Fruit fly (Drosophila melanogaster) whole organism, embryonic: Measurements from ENCODE around the gene CG6345.

Experiments used
- B-H2 ChIP-seq: fragments of 200-800 bp; sonication (Bioruptor generic); optimal IDR thresholded peaks from 2 replicates; lab custom pipeline; 2018; ENCODE audit warnings: missing biosample characterization, mild to moderate bottlenecking, missing genetic modification characterization
- BEAF-32 ChIP-seq: fragments of 200-800 bp; sonication (Bioruptor generic); optimal IDR thresholded peaks from 3 replicates; lab custom pipeline; 2017; ENCODE audit warnings: missing biosample characterization, missing genetic modification characterization, mild to moderate bottlenecking, moderate library complexity, missing genetic modification reagents
- CG11093 ChIP-seq: fragments of 200-800 bp; sonication (Bioruptor generic); IDR thresholded peaks from 3 replicates; pipeline ENCODE4 v1.3.6; 2022; ENCODE audit warnings: missing biosample characterization, missing genetic modification characterization
- CG13775 ChIP-seq: fragments of 200-800 bp; sonication (Bioruptor generic); optimal IDR thresholded peaks from 3 replicates; lab custom pipeline; 2017; ENCODE audit warnings: missing biosample characterization, mild to moderate bottlenecking, missing genetic modification characterization
- CG13894 ChIP-seq: fragments of 200-800 bp; sonication (Bioruptor generic); optimal IDR thresholded peaks from 3 replicates; lab custom pipeline; 2018; ENCODE audit warnings: missing biosample characterization, mild to moderate bottlenecking, missing genetic modification characterization, moderate library complexity
- CG1603 ChIP-seq: fragments of 200-800 bp; sonication (Bioruptor generic); optimal IDR thresholded peaks from 2 replicates; lab custom pipeline; 2019; ENCODE audit warnings: missing biosample characterization, mild to moderate bottlenecking, missing genetic modification characterization, moderate library complexity
- CG17568 ChIP-seq: fragments of 200-800 bp; sonication (Bioruptor generic); optimal IDR thresholded peaks from 2 replicates; lab custom pipeline; 2018; ENCODE audit warnings: missing biosample characterization, mild to moderate bottlenecking, missing genetic modification characterization, moderate library complexity
- CG2116 ChIP-seq: fragments of 200-800 bp; sonication (Bioruptor generic); optimal IDR thresholded peaks from 3 replicates; lab custom pipeline; 2018; ENCODE audit warnings: missing biosample characterization, mild to moderate bottlenecking, missing genetic modification characterization
- CG31224 ChIP-seq: fragments of 200-800 bp; sonication (Bioruptor generic); IDR thresholded peaks from 2 replicates; pipeline ENCODE4 v1.3.6; 2022; ENCODE audit warnings: missing biosample characterization, missing genetic modification characterization
- CG31388 ChIP-seq: fragments of 200-800 bp; sonication (Bioruptor generic); optimal IDR thresholded peaks from 2 replicates; lab custom pipeline; 2016; ENCODE audit warnings: missing biosample characterization, missing genetic modification characterization
- CG33557 ChIP-seq: fragments of 200-800 bp; sonication (Bioruptor generic); optimal IDR thresholded peaks from 2 replicates; lab custom pipeline; 2019; ENCODE audit warnings: missing biosample characterization, mild to moderate bottlenecking, missing genetic modification characterization, moderate library complexity
- CG4707 ChIP-seq: fragments of 200-800 bp; sonication (Bioruptor generic); optimal IDR thresholded peaks from 2 replicates; lab custom pipeline; 2018; ENCODE audit warnings: missing biosample characterization, mild to moderate bottlenecking, missing genetic modification characterization, moderate library complexity
- CG4820 ChIP-seq: fragments of 200-800 bp; sonication (Bioruptor generic); optimal IDR thresholded peaks from 3 replicates; lab custom pipeline; 2016; ENCODE audit warnings: missing biosample characterization, missing genetic modification characterization
- CG5180 ChIP-seq: fragments of 200-800 bp; sonication (Bioruptor generic); optimal IDR thresholded peaks from 3 replicates; lab custom pipeline; 2017; ENCODE audit warnings: missing biosample characterization, missing genetic modification characterization, mild to moderate bottlenecking, moderate library complexity, missing genetic modification reagents
- CG5245 ChIP-seq: fragments of 200-800 bp; sonication (Bioruptor generic); optimal IDR thresholded peaks from 3 replicates; lab custom pipeline; 2016; ENCODE audit warnings: missing biosample characterization, missing genetic modification characterization
- D19A ChIP-seq: fragments of 200-800 bp; optimal IDR thresholded peaks from 3 replicates; lab custom pipeline; 2019; ENCODE audit warnings: missing biosample characterization, mild to moderate bottlenecking, missing genetic modification characterization, moderate library complexity
- Dek ChIP-seq: fragments of 200-800 bp; sonication (Bioruptor generic); optimal IDR thresholded peaks from 3 replicates; lab custom pipeline; 2019; ENCODE audit warnings: missing biosample characterization, mild to moderate bottlenecking, missing genetic modification characterization, moderate library complexity
- E2f1 ChIP-seq: fragments of 200-800 bp; sonication (Bioruptor generic); IDR thresholded peaks from 2 replicates; pipeline ENCODE4 v1.3.6; 2022; ENCODE audit warnings: missing biosample characterization, missing genetic modification characterization
- Ets65A ChIP-seq: fragments of 200-800 bp; sonication (Bioruptor generic); peaks from one replicate; lab custom pipeline; 2016; ENCODE audit warnings: missing biosample characterization, missing genetic modification characterization
- HHEX ChIP-seq: fragments of 200-800 bp; sonication (Bioruptor generic); optimal IDR thresholded peaks from 3 replicates; lab custom pipeline; 2017; ENCODE audit warnings: missing biosample characterization, mild to moderate bottlenecking, missing genetic modification characterization, missing genetic modification reagents
- Hr3 ChIP-seq: fragments of 200-800 bp; sonication (Bioruptor generic); optimal IDR thresholded peaks from 3 replicates; lab custom pipeline; 2016; ENCODE audit warnings: missing biosample characterization, missing genetic modification characterization
- Mrtf ChIP-seq: fragments of 200-800 bp; sonication (Bioruptor generic); IDR thresholded peaks from 3 replicates; pipeline ENCODE4 v1.3.6; 2022; ENCODE audit warnings: missing biosample characterization, missing genetic modification characterization
- Nf-YB ChIP-seq: fragments of 200-800 bp; sonication (Bioruptor generic); optimal IDR thresholded peaks from 3 replicates; lab custom pipeline; 2019; ENCODE audit warnings: missing biosample characterization, mild to moderate bottlenecking, missing genetic modification characterization, moderate library complexity
- NfI ChIP-seq: fragments of 200-800 bp; sonication (Bioruptor generic); optimal IDR thresholded peaks from 3 replicates; lab custom pipeline; 2018; ENCODE audit warnings: missing biosample characterization, mild to moderate bottlenecking, missing genetic modification characterization, moderate library complexity
- Spps ChIP-seq: fragments of 200-800 bp; sonication (Bioruptor generic); optimal IDR thresholded peaks from 2 replicates; lab custom pipeline; 2018; ENCODE audit warnings: missing biosample characterization, mild to moderate bottlenecking, missing genetic modification characterization
- Sry-β ChIP-seq: fragments of 200-800 bp; sonication (Bioruptor generic); optimal IDR thresholded peaks from 2 replicates; lab custom pipeline; 2018; ENCODE audit warnings: missing biosample characterization, mild to moderate bottlenecking, missing genetic modification characterization, moderate library complexity
- Stat92E ChIP-seq, 3 experiments: fragments of >200 bp in 2 of 3; fragments of 200-800 bp in 1 of 3; sonication (Bioruptor generic) in 1 of 3; optimal IDR thresholded peaks; 2 replicates each; lab custom pipeline; 2017 to 2019; ENCODE audit warnings: missing biosample characterization in 3 of 3, missing genetic modification characterization in 3 of 3, mild to moderate bottlenecking in 1 of 3, moderate library complexity in 1 of 3
- al ChIP-seq: fragments of 200-800 bp; sonication (Bioruptor generic); IDR thresholded peaks from 2 replicates; pipeline ENCODE4 v1.3.6; 2022; ENCODE audit warnings: missing biosample characterization, missing genetic modification characterization
- amos ChIP-seq: fragments of 200-800 bp; sonication (Bioruptor generic); IDR thresholded peaks from 2 replicates; pipeline ENCODE4 v1.3.6; 2022; ENCODE audit warnings: missing biosample characterization, missing genetic modification characterization; ENCODE audit not compliant: partially characterized antibody
- btn ChIP-seq: fragments of 200-800 bp; sonication (Bioruptor generic); optimal IDR thresholded peaks from 2 replicates; lab custom pipeline; 2016; ENCODE audit warnings: missing biosample characterization, missing genetic modification characterization
- cg ChIP-seq: fragments of 200-800 bp; sonication (Bioruptor generic); optimal IDR thresholded peaks from 3 replicates; lab custom pipeline; 2019; ENCODE audit warnings: missing biosample characterization, mild to moderate bottlenecking, missing genetic modification characterization, moderate library complexity
- chif ChIP-seq, 2 experiments: fragments of 200-800 bp; sonication (Bioruptor generic); optimal IDR thresholded peaks; 3 replicates each; lab custom pipeline; 2016; ENCODE audit warnings: missing biosample characterization in 2 of 2, missing genetic modification characterization in 2 of 2
- chinmo ChIP-seq: fragments of 200-800 bp; sonication (Bioruptor generic); IDR thresholded peaks from 4 replicates; pipeline ENCODE4 v1.3.6; 2022; ENCODE audit warnings: missing biosample characterization, missing genetic modification characterization; ENCODE audit not compliant: partially characterized antibody
- chm ChIP-seq: fragments of 200-800 bp; sonication (Bioruptor generic); IDR thresholded peaks from 2 replicates; pipeline ENCODE4 v1.3.6; 2022; ENCODE audit warnings: missing biosample characterization, missing genetic modification characterization
- eve ChIP-seq, 2 experiments: fragments of >200 bp; optimal IDR thresholded peaks; 2 replicates each; lab custom pipeline; 2017; ENCODE audit warnings: missing biosample characterization in 2 of 2, missing genetic modification characterization in 2 of 2
- fd3F ChIP-seq: fragments of 200-800 bp; sonication (Bioruptor generic); optimal IDR thresholded peaks from 2 replicates; lab custom pipeline; 2018; ENCODE audit warnings: missing biosample characterization, mild to moderate bottlenecking, missing genetic modification characterization, moderate library complexity
- hth ChIP-seq: fragments of >200 bp; optimal IDR thresholded peaks from 2 replicates; lab custom pipeline; 2017; ENCODE audit warnings: inconsistent platforms
- insv ChIP-seq, 2 experiments: fragments of 200-800 bp; sonication (Bioruptor generic); optimal IDR thresholded peaks; 3 replicates each; lab custom pipeline; 2016 to 2018; ENCODE audit warnings: missing biosample characterization in 2 of 2, missing genetic modification characterization in 2 of 2
- inv ChIP-seq: fragments of 200-800 bp; sonication (Bioruptor generic); IDR thresholded peaks from 2 replicates; pipeline ENCODE4 v1.3.6; 2022; ENCODE audit warnings: missing biosample characterization, missing genetic modification characterization; ENCODE audit not compliant: partially characterized antibody
- prd ChIP-seq, 3 experiments: fragments of >200 bp in 2 of 3; fragments of 200-800 bp in 1 of 3; sonication (Bioruptor generic) in 1 of 3; optimal IDR thresholded peaks in 2 of 3; IDR thresholded peaks in 1 of 3; 2 replicates in 2 of 3; 3 replicates in 1 of 3; pipeline versions ENCODE4 v1.3.6 to Lab custom; 2017 to 2022; ENCODE audit warnings: missing biosample characterization in 1 of 3, missing genetic modification characterization in 1 of 3
- pzg ChIP-seq: fragments of 200-800 bp; sonication (Bioruptor generic); optimal IDR thresholded peaks from 3 replicates; lab custom pipeline; 2018; ENCODE audit warnings: missing biosample characterization, mild to moderate bottlenecking, missing genetic modification characterization, moderate library complexity
- seq ChIP-seq: fragments of 200-800 bp; sonication (Bioruptor generic); IDR thresholded peaks from 2 replicates; pipeline ENCODE4 v1.3.6; 2022; ENCODE audit warnings: missing biosample characterization, missing genetic modification characterization
- sr ChIP-seq: fragments of 200-800 bp; sonication (Bioruptor generic); IDR thresholded peaks from 3 replicates; pipeline ENCODE4 v1.3.6; 2022; ENCODE audit warnings: missing biosample characterization, missing genetic modification characterization
- tin ChIP-seq: fragments of 200-800 bp; sonication (Bioruptor generic); optimal IDR thresholded peaks from 3 replicates; lab custom pipeline; 2016; ENCODE audit warnings: missing biosample characterization, missing genetic modification characterization
- tll ChIP-seq, 2 experiments: fragments of 200-800 bp in 1 of 2; fragments of >200 bp in 1 of 2; sonication (Bioruptor generic) in 1 of 2; optimal IDR thresholded peaks; 2 replicates each; lab custom pipeline; 2017 to 2019; ENCODE audit warnings: missing biosample characterization in 2 of 2, missing genetic modification characterization in 2 of 2, mild to moderate bottlenecking in 1 of 2, moderate library complexity in 1 of 2
- ttk ChIP-seq: fragments of 200-800 bp; sonication (Bioruptor generic); IDR thresholded peaks from 2 replicates; pipeline ENCODE4 v2.1.2; 2022; ENCODE audit warnings: missing biosample characterization, missing genetic modification characterization
- wor ChIP-seq: fragments of 200-800 bp; sonication (Bioruptor generic); IDR thresholded peaks from 2 replicates; pipeline ENCODE4 v1.3.6; 2022; ENCODE audit warnings: missing biosample characterization, missing genetic modification characterization
- zfh1 ChIP-seq: fragments of 200-800 bp; sonication (Bioruptor generic); IDR thresholded peaks from 3 replicates; pipeline ENCODE4 v1.3.6; 2022; ENCODE audit warnings: missing biosample characterization, missing genetic modification characterization

Gene CG6345

dm6 chr3R:10412550-10413459 lies 3.0 kb downstream of the CG6345 start, which contains the start of the genes Irp-1B and Rrp46 (continued):
- TF ChIP-seq chif (GFP tag; optimal IDR thresholded peaks at IDR 0.05; lab: Kevin White, UChicago): no peak
- no peak for TF ChIP-seq Spps (tag; lab: Kevin White, UChicago)
- no peak for TF ChIP-seq Hr3 (GFP tag; lab: Kevin White, UChicago)
- no peak for TF ChIP-seq seq (GFP tag; lab: Robert Waterston, UW)
- TF ChIP-seq btn (GFP tag; lab: Kevin White, UChicago): no peak
- TF ChIP-seq BEAF-32: peak; percentile 78
- TF ChIP-seq cg (GFP tag; lab: Kevin White, UChicago): no peak
- TF ChIP-seq E2f1 (GFP tag; lab: Robert Waterston, UW): no peak
- TF ChIP-seq CG5245: no peak
- TF ChIP-seq wor (GFP tag; lab: Robert Waterston, UW): no peak
- TF ChIP-seq CG2116 (GFP tag; lab: Kevin White, UChicago): peak; percentile 88
- no peak for TF ChIP-seq CG1603
- no peak for TF ChIP-seq ttk
- TF ChIP-seq HHEX: no peak
- no peak for TF ChIP-seq CG11093
- no peak for TF ChIP-seq CG17568 (GFP tag; lab: Kevin White, UChicago)
- TF ChIP-seq CG5180 (GFP tag; lab: Kevin White, UChicago): no peak
- no peak for TF ChIP-seq hth (lab: Kevin White, UChicago)
- no peak for TF ChIP-seq CG13894 (tag; lab: Kevin White, UChicago)
- no peak for TF ChIP-seq CG31224 (GFP tag; lab: Robert Waterston, UW)
- peak; percentile 17 to 93 for TF ChIP-seq insv (GFP tag; optimal IDR thresholded peaks at IDR 0.05; lab: Kevin White, UChicago)
- TF ChIP-seq D19A (tag; lab: Kevin White, UChicago): no peak
- no peak for TF ChIP-seq Stat92E (GFP tag; optimal IDR thresholded peaks at IDR 0.05; lab: Kevin White, UChicago)
- no peak for TF ChIP-seq CG33557 (GFP tag; lab: Kevin White, UChicago)
- TF ChIP-seq CG31388 (GFP tag; lab: Kevin White, UChicago): no peak
- TF ChIP-seq zfh1: 0 out of 3 replicates have a peak, but pooled peaks have one; percentile 10
- no peak for TF ChIP-seq eve (GFP tag; optimal IDR thresholded peaks at IDR 0.05; lab: Kevin White, UChicago)
- TF ChIP-seq prd (optimal IDR thresholded peaks at IDR 0.05; lab: Kevin White, UChicago): no peak
- TF ChIP-seq prd (GFP tag; IDR thresholded peaks at IDR 0.05; lab: Robert Waterston, UW): no peak
- TF ChIP-seq chm (GFP tag; lab: Robert Waterston, UW): no peak
- TF ChIP-seq chinmo (GFP tag; lab: Robert Waterston, UW): peak; percentile 97
- TF ChIP-seq Mrtf (GFP tag; lab: Robert Waterston, UW): no peak; the same call in 2 of the 3 replicates
- no peak for TF ChIP-seq tll (GFP tag; optimal IDR thresholded peaks at IDR 0.05; lab: Kevin White, UChicago)
- TF ChIP-seq NfI: no peak
- no peak for TF ChIP-seq B-H2
- TF ChIP-seq pzg (GFP tag; lab: Kevin White, UChicago): peak; percentile 44
- no peak for TF ChIP-seq sr (GFP tag; lab: Robert Waterston, UW)
- no peak for TF ChIP-seq CG13775 (GFP tag; lab: Kevin White, UChicago)
- no peak for TF ChIP-seq Sry-β (GFP tag; lab: Kevin White, UChicago)
- TF ChIP-seq CG4820 (GFP tag; lab: Kevin White, UChicago): no peak
- peak; percentile 84 for TF ChIP-seq inv (GFP tag; lab: Robert Waterston, UW)
- no peak for TF ChIP-seq tin
- TF ChIP-seq al (GFP tag; lab: Robert Waterston, UW): no peak
- TF ChIP-seq Nf-YB: no peak
- no peak for TF ChIP-seq Dek
- no peak for TF ChIP-seq fd3F
- peak; percentile 83 for TF ChIP-seq amos
- peak; percentile 47 for TF ChIP-seq Ets65A (GFP tag; lab: Kevin White, UChicago)
- no peak for TF ChIP-seq CG4707 (GFP tag; lab: Kevin White, UChicago)
